Fruit fly (Drosophila melanogaster) S2 (cell line): ENCODE measurements around the gene CG3662.

Source experiments
- CG8478 ChIP-seq: fragments of >200 bp; optimal IDR thresholded peaks from 2 replicates; lab custom pipeline; 2018
- CTCF ChIP-seq, 2 experiments: fragments of >200 bp; optimal IDR thresholded peaks; 2 replicates each; lab custom pipeline; 2018

The CG3662 gene

DNA sequence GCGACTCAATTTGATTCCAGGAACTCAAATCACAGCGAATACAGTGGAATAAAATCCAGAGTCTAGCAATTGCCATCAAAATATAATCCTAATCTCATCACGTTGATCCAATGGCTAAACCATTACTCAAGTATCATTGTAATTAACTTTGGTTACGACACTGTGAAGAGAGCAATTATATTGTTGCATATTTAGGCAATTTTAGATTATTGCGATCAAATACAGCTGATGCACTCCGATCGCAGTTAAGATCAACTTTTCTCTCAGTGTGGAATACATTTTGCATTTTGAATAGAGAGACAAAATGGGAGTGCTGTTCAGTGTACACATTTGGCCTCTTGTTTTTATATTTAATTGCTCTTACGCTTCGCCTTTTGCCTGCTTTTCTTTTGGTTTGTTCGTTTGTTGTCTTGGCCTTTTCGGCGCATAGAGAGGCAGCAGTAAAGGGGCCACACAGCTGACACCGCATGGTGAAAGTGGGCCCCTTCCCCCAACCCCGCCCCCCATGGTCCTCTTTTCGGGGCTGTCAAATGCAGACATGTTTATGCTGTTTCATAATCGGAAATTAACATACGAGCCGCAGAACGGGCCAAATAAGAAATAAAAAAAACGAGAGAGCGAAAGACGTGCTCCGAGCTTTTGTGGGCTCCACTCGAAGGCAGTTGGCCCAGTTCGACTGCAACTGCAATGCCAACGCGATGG is 25.2 kb downstream of the CG3662 start:
- TF ChIP-seq CTCF (optimal IDR thresholded peaks at IDR 0.05; lab: Kevin White, UChicago) (no peak), CG8478 (no peak)

DNA sequence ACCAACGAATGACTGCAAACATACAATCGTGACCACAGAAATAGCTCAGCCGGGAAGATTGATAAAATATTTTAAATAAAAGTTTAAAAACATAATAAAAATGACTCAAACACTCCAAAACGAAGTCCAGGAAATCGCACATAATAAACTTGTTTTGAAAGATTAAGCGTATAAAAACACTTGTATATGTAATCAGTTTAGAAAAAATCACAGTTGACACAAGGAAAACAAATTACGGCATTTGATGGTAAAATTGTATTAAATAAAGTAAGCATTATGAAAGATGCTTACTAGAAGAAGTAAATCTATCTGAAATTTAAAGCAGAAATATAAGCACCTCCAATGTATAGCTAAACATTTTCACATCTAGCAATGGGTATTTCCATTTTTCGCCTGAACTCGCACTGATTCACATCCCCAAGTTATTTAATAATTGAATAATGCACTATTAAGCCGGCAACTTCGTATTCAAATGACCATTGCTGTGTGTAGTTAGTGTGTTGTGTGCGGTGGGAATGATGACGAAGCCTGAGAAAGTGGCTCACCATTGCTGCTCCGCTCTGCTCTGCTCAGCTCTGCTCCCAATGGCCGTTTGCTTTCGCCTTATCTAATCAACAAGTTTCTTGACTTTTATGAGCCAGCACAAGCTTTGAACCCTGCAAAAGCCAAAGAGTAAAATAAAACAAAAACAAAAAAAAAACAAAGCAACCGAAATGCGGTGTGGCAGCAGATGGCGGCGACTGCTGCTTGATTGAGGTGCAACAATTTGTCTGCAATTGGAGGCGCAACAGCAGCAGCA is 26.3 kb downstream of the CG3662 start:
- TF ChIP-seq CG8478 = no peak
- TF ChIP-seq CTCF (optimal IDR thresholded peaks at IDR 0.05; lab: Kevin White, UChicago) = no peak

DNA sequence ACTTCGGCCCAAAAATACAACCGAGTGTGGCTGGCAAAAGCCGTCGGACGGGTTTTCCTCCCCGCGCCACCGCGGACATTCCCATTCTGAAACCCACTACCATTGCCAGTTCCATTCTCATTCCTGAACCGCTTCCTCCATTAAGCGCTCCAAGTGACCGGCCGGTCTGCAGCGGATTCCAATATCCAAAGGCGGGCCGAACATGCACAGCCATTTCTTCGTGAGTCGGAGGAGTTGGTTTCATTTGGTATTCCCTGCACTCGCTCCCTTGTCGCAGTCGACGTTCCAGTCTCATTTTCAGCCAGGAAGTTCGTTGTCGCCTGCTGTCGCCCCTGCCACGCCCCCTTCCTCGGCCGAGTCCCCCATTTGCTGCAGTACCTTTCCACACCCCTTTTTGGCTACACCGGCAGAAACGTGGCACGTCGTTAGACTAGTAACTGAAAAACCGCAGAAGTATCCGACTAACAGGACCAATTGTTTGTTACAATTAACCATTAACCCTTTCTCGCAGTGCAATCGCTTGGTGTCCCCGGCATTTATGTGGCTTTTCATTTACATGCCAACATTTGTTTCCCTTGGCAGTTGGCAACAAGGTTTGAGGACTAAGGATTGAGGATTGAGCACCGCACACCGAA is 27.0 kb downstream of the CG3662 start:
- TF ChIP-seq CG8478 (no peak), CTCF (optimal IDR thresholded peaks at IDR 0.05; lab: Kevin White, UChicago) (no peak)

DNA sequence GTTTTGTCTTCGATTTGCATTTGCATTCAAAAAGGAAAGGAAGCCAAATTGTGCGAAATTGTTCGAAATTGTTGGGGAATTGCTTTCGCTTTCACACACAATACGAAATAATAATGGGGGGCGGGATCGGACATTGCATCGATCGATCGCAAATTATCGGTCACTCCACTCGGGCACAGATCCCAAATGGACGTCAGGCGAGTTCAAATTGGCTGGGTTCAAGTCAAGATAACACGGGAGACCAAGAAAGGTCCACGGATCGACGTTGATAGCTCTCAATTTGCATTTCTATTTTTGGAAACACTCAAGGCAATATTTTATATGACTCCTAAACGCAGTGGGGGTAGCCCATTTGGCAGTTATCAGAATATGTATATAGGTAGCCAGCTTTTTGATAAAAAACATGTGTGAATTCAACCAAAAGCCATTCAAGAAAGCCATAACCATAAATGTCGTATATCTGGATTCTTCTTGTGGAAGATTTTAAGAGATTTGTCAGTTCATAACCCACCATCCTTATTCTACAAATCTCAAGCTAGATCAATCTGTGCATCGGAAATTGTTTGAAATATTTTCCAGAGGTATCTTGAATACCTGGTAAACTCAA is 28.2 kb downstream of the CG3662 start:
- TF ChIP-seq CTCF (optimal IDR thresholded peaks at IDR 0.05; lab: Kevin White, UChicago) = no peak
- no peak for TF ChIP-seq CG8478

DNA sequence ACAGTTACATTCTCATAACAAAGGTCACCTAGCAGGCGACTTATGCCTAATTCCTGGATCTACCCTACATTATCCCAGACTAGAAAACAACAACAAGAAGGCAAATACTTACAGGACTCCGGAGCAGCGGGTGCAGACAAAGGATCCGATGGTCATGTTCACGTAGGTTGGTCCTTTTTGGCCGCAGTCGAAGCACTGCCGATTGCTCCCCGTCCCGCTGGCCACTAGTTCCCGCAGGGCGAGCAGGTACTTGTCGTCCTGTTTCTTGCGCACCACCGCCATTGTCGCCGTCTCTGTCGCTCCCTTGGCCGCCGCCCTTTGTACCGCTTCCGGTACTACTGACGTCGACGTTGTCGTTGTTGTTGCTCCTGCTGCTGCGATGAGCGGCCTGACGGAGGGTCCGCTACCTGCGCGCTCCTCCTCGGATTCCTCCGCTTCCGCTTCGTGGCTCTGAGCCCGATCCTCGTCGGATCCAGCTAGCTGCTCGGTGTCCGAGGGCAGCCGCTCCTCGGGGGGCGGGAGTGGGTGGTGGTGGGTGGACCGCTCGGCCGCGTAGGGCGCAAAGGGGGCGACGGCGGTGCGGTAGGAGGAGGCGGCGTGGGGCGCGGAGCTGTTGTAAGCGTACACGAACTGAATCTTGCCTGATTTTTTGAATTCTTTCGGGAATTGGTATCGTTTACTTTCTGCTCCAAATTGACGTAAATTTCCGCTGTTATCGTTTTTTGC is 28.9 kb downstream of the CG3662 start:
- TF ChIP-seq CG8478 (no peak), CTCF (optimal IDR thresholded peaks at IDR 0.05; lab: Kevin White, UChicago) (no peak)

DNA sequence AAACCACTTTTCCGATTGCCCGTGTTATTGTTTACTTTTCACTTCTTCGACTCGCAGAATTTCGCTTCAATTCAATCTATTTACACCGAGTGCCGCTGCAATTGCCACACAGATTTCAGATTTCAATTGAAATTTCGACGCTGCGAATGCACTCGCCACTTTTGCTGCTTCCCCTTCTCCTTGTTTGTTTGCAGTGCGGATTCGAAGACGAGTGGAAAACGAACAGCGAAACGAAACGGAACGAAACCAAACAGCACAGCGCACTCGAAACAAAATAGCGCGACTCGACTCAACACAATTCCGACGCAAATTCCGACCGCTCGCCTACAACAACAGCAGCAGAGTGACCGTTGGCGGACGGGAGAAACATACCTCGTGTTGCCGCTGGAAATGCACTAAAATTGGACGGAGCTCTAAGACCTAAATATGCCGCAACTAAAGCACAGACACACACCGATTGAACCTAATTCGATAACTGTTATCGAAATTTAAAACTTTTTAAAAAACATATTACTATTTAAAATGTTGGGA is 29.7 kb downstream of the CG3662 start, which contains the start of gene drongo:
Gene drongo, minus strand, starts transcription at position 345 of the 531 bp plus-strand sequence.
- no peak for TF ChIP-seq CG8478
- peak; percentile 41 to 49 for TF ChIP-seq CTCF (optimal IDR thresholded peaks at IDR 0.05; lab: Kevin White, UChicago)

DNA sequence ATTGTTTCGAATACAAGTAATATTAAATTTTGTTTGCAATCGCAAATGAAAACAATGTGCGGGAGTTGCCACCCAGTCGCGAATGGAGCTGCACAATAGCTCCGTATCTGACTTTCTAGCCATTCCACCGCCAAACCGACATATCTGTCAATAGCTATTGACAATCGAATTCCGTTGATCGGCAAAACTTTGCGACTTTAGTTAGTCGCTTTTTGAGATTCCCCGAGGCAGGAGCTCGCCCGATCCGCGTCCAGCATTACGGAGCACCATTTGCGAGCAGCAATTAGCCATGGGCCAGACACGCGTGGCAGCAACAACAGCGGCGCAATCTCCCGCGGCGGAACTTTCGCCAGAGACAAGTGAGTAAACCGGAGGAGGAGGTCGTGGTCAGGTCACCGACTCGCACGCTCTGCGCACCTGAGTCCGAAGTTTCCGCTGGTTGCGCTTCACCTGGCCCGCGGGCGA is 31.6 kb downstream of the CG3662 start, which contains the start of the genes CG4291 and kraken:
Gene CG4291, minus strand, starts transcription at position 84 of the 465 bp plus-strand sequence.
Gene kraken, plus strand, starts transcription at position 122 of the 465 bp plus-strand sequence.
- TF ChIP-seq CG8478 (no peak), CTCF (optimal IDR thresholded peaks at IDR 0.05; lab: Kevin White, UChicago) (peak in 1 of 2 experiments; percentile 39)

DNA sequence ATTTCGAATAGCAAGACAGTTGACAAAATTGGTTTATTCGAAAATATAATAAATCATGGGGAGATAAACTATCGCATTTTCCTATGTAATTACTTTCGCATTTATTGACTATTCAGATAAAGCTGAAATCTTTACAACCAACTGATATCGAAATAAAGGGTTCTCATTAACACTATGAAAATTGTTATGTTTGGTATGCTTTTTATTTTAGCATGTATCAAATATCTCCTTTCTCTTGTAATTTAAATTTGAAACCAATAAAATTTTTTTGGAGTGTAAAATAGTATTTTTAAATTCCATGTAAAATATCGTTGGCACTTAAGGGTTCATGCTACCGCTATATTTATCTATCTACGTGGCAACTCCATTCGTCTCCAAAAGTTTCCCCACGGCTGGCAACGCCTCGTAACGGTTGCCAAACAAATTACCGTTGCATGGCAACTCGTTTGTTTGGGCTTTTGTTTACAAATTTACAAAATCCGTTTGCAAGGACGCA is 34.0 kb downstream of the CG3662 start, which contains the start of gene CG13949:
Gene CG13949, plus strand, starts transcription at position 286 of the 496 bp plus-strand sequence.
- TF ChIP-seq CTCF (optimal IDR thresholded peaks at IDR 0.05; lab: Kevin White, UChicago) (peak; percentile 59 to 78), CG8478 (no peak)

DNA sequence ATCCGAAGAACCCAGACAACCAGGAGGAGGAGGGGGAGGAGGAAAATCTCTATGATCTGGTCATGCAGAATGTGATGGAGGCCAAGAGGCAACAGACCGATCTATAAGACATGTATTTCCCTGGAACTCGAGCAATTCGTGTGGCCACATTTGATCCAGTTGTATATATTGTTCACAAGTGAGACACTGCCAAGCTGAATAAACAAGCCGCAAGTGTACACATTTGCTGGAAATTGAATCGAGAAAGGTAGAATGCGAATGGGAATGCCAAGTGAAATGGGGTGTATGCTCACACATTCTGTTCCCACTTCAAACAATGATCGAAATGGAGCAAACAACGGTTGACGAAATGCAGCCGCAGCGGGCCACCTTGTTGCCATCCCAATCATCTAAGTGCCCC is 34.9 kb downstream of the CG3662 start:
- no peak for TF ChIP-seq CTCF (optimal IDR thresholded peaks at IDR 0.05; lab: Kevin White, UChicago)
- no peak for TF ChIP-seq CG8478

DNA sequence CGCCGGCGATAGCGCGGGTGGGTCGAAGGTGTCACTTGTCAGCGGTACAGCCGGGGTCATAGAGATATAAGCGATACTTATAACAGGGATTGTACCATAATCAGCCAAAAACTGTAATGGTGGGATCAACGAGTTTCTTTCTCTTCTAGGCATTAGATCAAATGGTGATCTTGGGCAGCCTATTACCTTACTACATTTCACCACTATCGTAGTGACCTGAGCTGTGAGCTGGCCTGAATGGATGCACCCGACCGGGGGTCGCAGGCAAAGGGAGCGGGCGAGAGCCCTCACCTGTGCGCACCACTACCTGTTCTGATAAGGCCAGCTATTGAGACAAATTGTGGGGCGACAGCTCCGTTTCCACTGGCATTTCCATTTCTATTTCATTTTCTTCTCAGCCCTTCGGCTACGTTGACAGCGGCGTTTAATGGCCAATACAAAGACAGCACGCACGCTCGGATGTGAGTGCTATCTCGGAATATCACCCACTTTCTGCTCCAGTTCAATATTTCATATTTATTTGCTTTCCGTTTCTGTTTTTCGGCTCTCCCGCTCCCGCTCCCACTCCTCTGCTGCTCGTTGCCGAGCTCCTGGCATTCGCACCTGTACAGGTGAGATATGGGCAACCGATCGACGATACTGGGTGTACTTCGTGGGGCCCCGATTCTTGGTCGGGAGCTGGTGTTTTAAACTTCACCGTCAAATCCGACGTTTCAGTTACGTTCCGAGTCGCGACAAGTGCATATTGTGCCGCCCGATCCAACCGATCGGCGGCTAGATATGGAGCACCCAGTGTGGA is 35.8 kb downstream of the CG3662 start:
- TF ChIP-seq CTCF (optimal IDR thresholded peaks at IDR 0.05; lab: Kevin White, UChicago) = peak in 1 of 2 experiments; percentile 1
- no peak for TF ChIP-seq CG8478

DNA sequence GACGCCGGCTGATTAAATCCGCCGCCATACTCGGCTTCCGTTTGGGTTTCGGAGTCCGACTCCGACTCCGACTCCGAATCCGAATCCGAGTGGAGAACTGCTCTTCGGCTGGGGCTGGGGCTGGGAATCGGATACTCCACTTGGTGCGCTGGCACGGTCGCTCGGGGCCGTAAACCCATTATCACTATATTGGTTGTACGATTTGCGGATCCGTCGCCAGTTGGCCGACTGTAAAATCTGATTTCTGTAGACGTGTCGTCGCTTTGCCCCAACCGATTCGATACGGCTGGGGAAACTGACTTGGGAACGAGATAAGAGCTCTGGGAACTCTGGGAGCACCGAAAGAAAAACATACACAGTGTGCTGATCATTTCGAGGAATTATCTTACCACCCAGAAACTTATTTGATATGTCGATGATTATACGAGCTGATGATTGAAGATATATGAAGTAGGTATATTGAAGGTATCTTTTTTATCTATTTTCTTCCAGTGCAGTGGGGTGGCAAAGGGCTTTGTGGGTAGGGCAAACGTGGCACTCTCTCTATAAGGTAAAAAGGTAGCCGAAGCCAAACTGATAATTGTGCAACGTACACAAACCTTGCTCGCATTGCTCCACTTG is 36.9 kb downstream of the CG3662 start:
- TF ChIP-seq CTCF (optimal IDR thresholded peaks at IDR 0.05; lab: Kevin White, UChicago) (no peak), CG8478 (no peak)

DNA sequence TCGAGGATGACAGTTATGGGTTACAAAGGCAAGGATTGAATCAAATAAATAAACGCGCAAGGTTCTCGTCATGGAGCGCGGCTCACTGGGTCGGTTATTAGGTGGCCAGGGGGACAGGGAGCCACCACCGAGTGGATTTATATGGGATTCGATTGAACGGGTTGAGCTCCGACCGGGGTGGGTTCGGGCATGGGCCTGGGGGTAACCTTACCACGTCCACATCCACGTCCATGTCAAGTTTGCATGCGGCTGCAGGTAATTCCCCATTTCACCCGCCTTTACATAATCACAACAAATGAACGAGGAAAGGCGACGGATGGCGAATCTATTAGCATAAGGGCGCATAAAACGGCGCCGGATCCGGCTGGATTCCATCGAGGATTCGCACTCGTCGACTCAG is 38.8 kb downstream of the CG3662 start, which contains the start of gene CG13950:
Gene CG13950, plus strand, starts transcription at position 301 of the 400 bp plus-strand sequence.
- TF ChIP-seq CTCF (optimal IDR thresholded peaks at IDR 0.05; lab: Kevin White, UChicago) = no peak
- TF ChIP-seq CG8478 = no peak

DNA sequence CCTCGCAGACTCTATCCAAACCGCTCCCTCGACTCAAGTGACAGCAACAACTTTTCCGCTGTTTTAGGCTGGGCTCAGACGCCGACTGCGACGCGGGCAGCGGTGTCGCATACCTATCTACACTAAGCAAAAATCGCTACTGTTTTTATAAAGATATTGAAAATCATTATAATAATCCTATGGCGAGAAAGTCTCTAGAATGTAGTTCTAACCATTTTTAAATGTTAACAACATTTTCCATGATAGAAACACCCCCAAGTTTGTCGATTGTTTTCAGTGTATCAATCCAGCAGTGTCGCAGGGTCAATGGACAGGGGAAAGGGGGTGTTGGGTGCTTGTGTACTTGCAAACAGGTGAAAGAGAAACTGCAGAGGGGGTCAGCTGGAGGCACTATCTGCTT is 44.8 kb downstream of the CG3662 start:
- TF ChIP-seq CG8478 (no peak), CTCF (optimal IDR thresholded peaks at IDR 0.05; lab: Kevin White, UChicago) (no peak)
